Worm (Caenorhabditis elegans) whole organism, L4 larva: ENCODE measurements around the gene F36A4.2.

Experiments
- D1046.2 ChIP-seq: fragments of 200-800 bp; sonication (Bioruptor generic); IDR thresholded peaks from 2 replicates; pipeline ENCODE4 v1.3.6; 2022; ENCODE audit warnings: missing genetic modification characterization, missing compliant biosample characterization
- F26F4.8 ChIP-seq: fragments of 200-800 bp; sonication (Bioruptor generic); conservative IDR thresholded peaks from 2 replicates; pipeline ENCODE4 v1.3.6; 2022; ENCODE audit warnings: missing genetic modification characterization, missing compliant biosample characterization
- F37D6.2 ChIP-seq: sonication (generic microtip); optimal IDR thresholded peaks from 2 replicates; lab custom pipeline; 2016; ENCODE audit warnings: mild to moderate bottlenecking, missing genetic modification characterization, missing compliant biosample characterization
- F44E2.7 ChIP-seq: fragments of 200-800 bp; sonication (Bioruptor generic); IDR thresholded peaks from 2 replicates; pipeline ENCODE4 v2.1.2; 2022; ENCODE audit warnings: missing genetic modification characterization, missing compliant biosample characterization
- F49E8.2 ChIP-seq: sonication (generic microtip); optimal IDR thresholded peaks from 2 replicates; lab custom pipeline; 2016; ENCODE audit warnings: missing compliant biosample characterization, mild to moderate bottlenecking, missing genetic modification characterization, borderline replicate concordance
- Y5F2A.4 ChIP-seq: fragments of 200-800 bp; sonication (Bioruptor generic); optimal IDR thresholded peaks from 2 replicates; lab custom pipeline; 2018; ENCODE audit warnings: mild to moderate bottlenecking, missing genetic modification characterization, missing compliant biosample characterization
- aha-1 ChIP-seq: fragments of 150-350 bp; peaks from one replicate; lab custom pipeline; 2014; ENCODE audit warnings: missing biosample characterization, missing genetic modification characterization
- aly-2 ChIP-seq: sonication (generic microtip); optimal IDR thresholded peaks from 2 replicates; lab custom pipeline; 2018; ENCODE audit warnings: missing biosample characterization, missing genetic modification characterization
- attf-4 ChIP-seq: sonication (generic microtip); optimal IDR thresholded peaks from 3 replicates; lab custom pipeline; 2017; ENCODE audit warnings: missing biosample characterization, missing genetic modification characterization
- ceh-20 ChIP-seq: fragments of 200-800 bp; sonication (Bioruptor generic); IDR thresholded peaks from 2 replicates; pipeline ENCODE4 v1.3.6; 2022; ENCODE audit warnings: missing genetic modification reagents, missing genetic modification characterization, missing compliant biosample characterization
- ceh-44 ChIP-seq: fragments of 200-800 bp; sonication (Bioruptor generic); IDR thresholded peaks from 2 replicates; pipeline ENCODE4 v1.3.6; 2022; ENCODE audit warnings: missing genetic modification reagents, missing genetic modification characterization, missing compliant biosample characterization
- ceh-62 ChIP-seq: sonication (generic microtip); optimal IDR thresholded peaks from 2 replicates; lab custom pipeline; 2017; ENCODE audit warnings: missing biosample characterization, missing genetic modification characterization
- ceh-82 ChIP-seq: sonication (generic microtip); optimal IDR thresholded peaks from 2 replicates; lab custom pipeline; 2017; ENCODE audit warnings: missing biosample characterization, missing genetic modification characterization
- ces-1 ChIP-seq: fragments of 150-350 bp; sonication (generic microtip); optimal IDR thresholded peaks from 4 replicates; lab custom pipeline; 2014; ENCODE audit warnings: missing biosample characterization, missing genetic modification reagents, missing genetic modification characterization
- ctbp-1 ChIP-seq: fragments of 200-800 bp; sonication (Bioruptor generic); IDR thresholded peaks from 2 replicates; pipeline ENCODE4 v1.3.6; 2022; ENCODE audit warnings: missing genetic modification reagents, missing genetic modification characterization, missing compliant biosample characterization
- daf-16 ChIP-seq, 3 experiments: sonication (generic microtip); optimal IDR thresholded peaks; 2 replicates each; lab custom pipeline; 2016 to 2017; ENCODE audit warnings: missing genetic modification characterization in 3 of 3, missing genetic modification reagents in 3 of 3, mild to moderate bottlenecking in 2 of 3, missing compliant biosample characterization in 2 of 3, missing biosample characterization in 1 of 3, moderate library complexity in 1 of 3
- dmd-6 ChIP-seq: fragments of 200-800 bp; sonication (Bioruptor generic); IDR thresholded peaks from 2 replicates; pipeline ENCODE4 v1.3.6; 2022; ENCODE audit warnings: missing genetic modification reagents, missing genetic modification characterization, missing compliant biosample characterization
- dve-1 ChIP-seq: sonication (generic microtip); optimal IDR thresholded peaks from 2 replicates; lab custom pipeline; 2017; ENCODE audit warnings: antibody characterized with exemption, mild to moderate bottlenecking, missing genetic modification characterization, missing compliant biosample characterization; ENCODE audit not compliant: insufficient read depth
- egl-43 ChIP-seq: fragments of 200-800 bp; sonication (Bioruptor generic); IDR thresholded peaks from 2 replicates; pipeline ENCODE4 v1.3.6; 2022; ENCODE audit warnings: missing genetic modification reagents, missing genetic modification characterization, missing compliant biosample characterization
- fos-1 ChIP-seq: fragments of 150-350 bp; optimal IDR thresholded peaks from 2 replicates; lab custom pipeline; 2014; ENCODE audit warnings: missing biosample characterization, missing genetic modification characterization
- gei-8 ChIP-seq: fragments of 200-800 bp; sonication (Bioruptor generic); optimal IDR thresholded peaks from 2 replicates; lab custom pipeline; 2018; ENCODE audit warnings: mild to moderate bottlenecking, missing genetic modification characterization, missing compliant biosample characterization
- hif-1 ChIP-seq, 2 experiments: sonication (generic microtip); optimal IDR thresholded peaks; 2 replicates each; lab custom pipeline; 2016 to 2017; ENCODE audit warnings: missing compliant biosample characterization in 2 of 2, missing genetic modification characterization in 2 of 2, missing genetic modification reagents in 2 of 2, missing genotype in 2 of 2, mild to moderate bottlenecking in 1 of 2
- hmg-1.1 ChIP-seq: fragments of 200-800 bp; sonication (Bioruptor generic); IDR thresholded peaks from 2 replicates; pipeline ENCODE4 v1.3.6; 2022; ENCODE audit warnings: missing genetic modification reagents, missing genetic modification characterization, missing compliant biosample characterization
- lin-1 ChIP-seq: fragments of 200-800 bp; sonication (Bioruptor generic); IDR thresholded peaks from 2 replicates; pipeline ENCODE4 v1.3.6; 2022; ENCODE audit warnings: missing genetic modification reagents, missing genetic modification characterization, missing compliant biosample characterization
- lin-13 ChIP-seq: fragments of 150-350 bp; optimal IDR thresholded peaks from 2 replicates; lab custom pipeline; 2014; ENCODE audit warnings: missing biosample characterization, missing genetic modification reagents, missing genetic modification characterization
- lsy-2 ChIP-seq, 2 experiments: fragments of 150-350 bp in 1 of 2; sonication (generic microtip) in 1 of 2; optimal IDR thresholded peaks; 2 replicates each; lab custom pipeline; 2014 to 2017; ENCODE audit warnings: missing biosample characterization in 2 of 2, missing genetic modification characterization in 2 of 2
- mdl-1 ChIP-seq, 2 experiments: fragments of 150-350 bp in 1 of 2; sonication (generic microtip) in 1 of 2; optimal IDR thresholded peaks; 2 replicates each; lab custom pipeline; 2014 to 2017; ENCODE audit warnings: missing biosample characterization in 2 of 2, missing genetic modification characterization in 2 of 2
- nhr-102 ChIP-seq: sonication (generic microtip); optimal IDR thresholded peaks from 2 replicates; lab custom pipeline; 2016; ENCODE audit warnings: mild to moderate bottlenecking, missing genetic modification characterization, moderate library complexity, missing compliant biosample characterization
- nhr-41 ChIP-seq: fragments of 200-800 bp; sonication (Bioruptor generic); IDR thresholded peaks from 2 replicates; pipeline ENCODE4 v1.3.6; 2022; ENCODE audit warnings: missing genetic modification reagents, missing genetic modification characterization, missing compliant biosample characterization
- nhr-42 ChIP-seq: fragments of 200-800 bp; sonication (Bioruptor generic); IDR thresholded peaks from 2 replicates; pipeline ENCODE4 v1.3.6; 2022; ENCODE audit warnings: missing genetic modification characterization, missing compliant biosample characterization
- nhr-48 ChIP-seq: sonication (generic microtip); optimal IDR thresholded peaks from 2 replicates; lab custom pipeline; 2016; ENCODE audit warnings: mild to moderate bottlenecking, missing genetic modification characterization, missing compliant biosample characterization
- nhr-77 ChIP-seq: fragments of 150-350 bp; optimal IDR thresholded peaks from 2 replicates; lab custom pipeline; 2014; ENCODE audit warnings: missing biosample characterization, missing genetic modification characterization
- rbr-2 ChIP-seq: sonication (generic microtip); optimal IDR thresholded peaks from 2 replicates; lab custom pipeline; 2016; ENCODE audit warnings: missing genotype, missing genetic modification characterization, missing compliant biosample characterization
- saeg-2 ChIP-seq: fragments of 200-800 bp; sonication (Bioruptor generic); IDR thresholded peaks from 2 replicates; pipeline ENCODE4 v1.3.6; 2022; ENCODE audit warnings: missing genetic modification reagents, missing genetic modification characterization, missing compliant biosample characterization
- sdz-12 ChIP-seq: fragments of 200-800 bp; sonication (Bioruptor generic); optimal IDR thresholded peaks from 2 replicates; lab custom pipeline; 2018; ENCODE audit warnings: mild to moderate bottlenecking, missing genetic modification characterization, missing compliant biosample characterization
- set-16 ChIP-seq: fragments of 200-800 bp; sonication (Bioruptor generic); IDR thresholded peaks from 2 replicates; pipeline ENCODE4 v1.3.6; 2022; ENCODE audit warnings: missing genetic modification reagents, missing genetic modification characterization, missing compliant biosample characterization
- skn-1 ChIP-seq: fragments of 150-350 bp; optimal IDR thresholded peaks from 2 replicates; lab custom pipeline; 2014; ENCODE audit warnings: missing biosample characterization, missing genetic modification characterization
- spr-3 ChIP-seq: fragments of 200-800 bp; sonication (Bioruptor generic); optimal IDR thresholded peaks from 2 replicates; lab custom pipeline; 2018; ENCODE audit warnings: mild to moderate bottlenecking, missing genetic modification characterization, missing compliant biosample characterization
- tag-97 ChIP-seq: fragments of 200-800 bp; sonication (Bioruptor generic); IDR thresholded peaks from 2 replicates; pipeline ENCODE4 v1.3.6; 2022; ENCODE audit warnings: missing genetic modification characterization, missing compliant biosample characterization
- tra-1 ChIP-seq: fragments of 200-800 bp; sonication (Bioruptor generic); IDR thresholded peaks from 2 replicates; pipeline ENCODE4 v1.3.6; 2022; ENCODE audit warnings: missing genetic modification reagents, missing genetic modification characterization, missing compliant biosample characterization
- unc-62 ChIP-seq, 3 experiments: fragments of 150-350 bp in 1 of 3; sonication (generic microtip); optimal IDR thresholded peaks in 2 of 3; peaks in 1 of 3; 1 replicate in 1 of 3; 2 replicates in 2 of 3; lab custom pipeline; 2014 to 2017; ENCODE audit warnings: missing biosample characterization in 3 of 3, missing genetic modification characterization in 3 of 3, missing genetic modification reagents in 3 of 3, missing genotype in 1 of 3
- zfp-2 ChIP-seq: sonication (generic microtip); optimal IDR thresholded peaks from 2 replicates; lab custom pipeline; 2016; ENCODE audit warnings: mild to moderate bottlenecking, missing genetic modification characterization, missing compliant biosample characterization
- zfp-3 ChIP-seq: fragments of 200-800 bp; sonication (Bioruptor generic); conservative IDR thresholded peaks from 2 replicates; pipeline ENCODE4 v1.3.6; 2022; ENCODE audit warnings: missing genetic modification reagents, missing genetic modification characterization, missing compliant biosample characterization

The F36A4.2 gene

DNA sequence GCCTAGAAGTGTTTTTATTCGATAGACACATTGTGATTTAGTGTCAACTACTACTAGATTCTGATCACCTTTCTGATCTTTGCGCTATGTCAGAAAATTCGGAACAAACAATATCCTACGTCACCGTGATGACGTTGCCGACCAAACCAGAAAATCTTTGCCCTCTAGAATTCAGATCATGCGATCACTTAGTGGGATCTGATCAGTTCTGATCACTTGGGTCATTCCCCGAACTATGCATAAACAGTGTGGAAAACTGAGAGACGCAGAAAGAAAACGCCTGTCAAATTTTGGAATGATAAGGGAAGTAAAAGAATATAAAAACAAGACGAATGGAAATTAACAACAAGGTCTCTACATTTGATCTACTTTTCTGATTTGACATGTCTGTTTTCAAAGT lies 23.5 kb downstream of the F36A4.2 start, which contains the start of gene F15E6.3 (continued):
- TF ChIP-seq aha-1 (tag; lab: Kevin White, UChicago) (peak; percentile 24), tag-97 (GFP tag; lab: Robert Waterston, UW) (no peak), F26F4.8 (GFP tag; lab: Robert Waterston, UW) (no peak), spr-3 (no peak), ceh-62 (tag; lab: Kevin White, UChicago) (no peak), gei-8 (GFP tag; lab: Kevin White, UChicago) (no peak), dve-1 (peak; percentile 52), set-16 (GFP tag; lab: Robert Waterston, UW) (no peak), F44E2.7 (GFP tag; lab: Robert Waterston, UW) (no peak), lin-1 (GFP tag; lab: Robert Waterston, UW) (no peak), ctbp-1 (GFP tag; lab: Robert Waterston, UW) (no peak), sdz-12 (GFP tag; lab: Kevin White, UChicago) (no peak), skn-1 (tag; lab: Kevin White, UChicago) (no peak), rbr-2 (tag; lab: Kevin White, UChicago) (no peak), D1046.2 (GFP tag; lab: Robert Waterston, UW) (no peak), lsy-2 (tag; optimal IDR thresholded peaks at IDR 0.05; lab: Kevin White, UChicago) (peak in 1 of 2 experiments; percentile 22), nhr-41 (GFP tag; lab: Robert Waterston, UW) (no peak), ces-1 (GFP tag; lab: Kevin White, UChicago) (no peak), aly-2 (no peak), unc-62 (GFP tag; optimal IDR thresholded peaks at IDR 0.05 in 1 of 2; lab: Kevin White, UChicago) (peak in 1 of 2 experiments; percentile 99), unc-62 (tag; optimal IDR thresholded peaks at IDR 0.05; lab: Kevin White, UChicago) (no peak), nhr-102 (tag; lab: Kevin White, UChicago) (peak; percentile 65), tra-1 (GFP tag; lab: Robert Waterston, UW) (no peak), daf-16 (GFP tag; optimal IDR thresholded peaks at IDR 0.05; lab: Kevin White, UChicago) (no peak), daf-16 (tag; optimal IDR thresholded peaks at IDR 0.05; lab: Kevin White, UChicago) (no peak), hmg-1.1 (GFP tag; lab: Robert Waterston, UW) (no peak), ceh-20 (GFP tag; lab: Robert Waterston, UW) (no peak), fos-1 (tag; lab: Kevin White, UChicago) (no peak), mdl-1 (tag; optimal IDR thresholded peaks at IDR 0.05; lab: Kevin White, UChicago) (peak; percentile 32 to 62), egl-43 (no peak), nhr-77 (no peak), zfp-3 (GFP tag; lab: Robert Waterston, UW) (no peak), ceh-82 (tag; lab: Kevin White, UChicago) (no peak), attf-4 (no peak), dmd-6 (peak; percentile 74), saeg-2 (GFP tag; lab: Robert Waterston, UW) (no peak), F37D6.2 (tag; lab: Kevin White, UChicago) (no peak), nhr-42 (GFP tag; lab: Robert Waterston, UW) (no peak), nhr-48 (tag; lab: Kevin White, UChicago) (peak; percentile 79)

DNA sequence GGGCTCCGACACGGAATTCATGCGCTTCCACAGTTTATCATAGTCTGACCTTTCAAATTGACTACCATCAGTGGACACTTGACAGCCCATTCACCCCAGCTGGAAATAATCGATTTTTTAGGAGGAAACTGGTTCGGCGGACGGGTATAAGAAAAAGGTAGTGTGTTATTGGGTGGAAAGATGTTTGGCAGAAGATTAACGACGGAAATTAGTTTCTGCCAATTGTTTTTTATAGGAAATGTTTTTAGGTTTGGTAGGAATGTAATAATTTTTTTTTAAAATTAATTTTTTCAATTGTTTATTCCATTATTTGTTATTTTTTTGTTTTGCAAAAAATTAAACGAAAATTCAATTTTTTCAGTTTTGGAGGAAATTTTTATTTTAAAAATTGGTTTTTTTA lies 28.0 kb downstream of the F36A4.2 start, which contains the start of gene F15E6.9:
Gene F15E6.9 (minus strand): TSS at position 101 of the 400 bp plus-strand sequence.
- TF ChIP-seq hif-1 (tag; optimal IDR thresholded peaks at IDR 0.05; lab: Kevin White, UChicago) = no peak
- TF ChIP-seq lin-13 (GFP tag; lab: Kevin White, UChicago) = no peak
- TF ChIP-seq nhr-102 (tag; lab: Kevin White, UChicago) = no peak
- TF ChIP-seq set-16 (GFP tag; lab: Robert Waterston, UW) = no peak
- TF ChIP-seq zfp-2 (tag; lab: Kevin White, UChicago) = no peak
- no peak for TF ChIP-seq ceh-44 (GFP tag; lab: Robert Waterston, UW)
- TF ChIP-seq Y5F2A.4 (GFP tag; lab: Kevin White, UChicago) = no peak
- no peak for TF ChIP-seq F49E8.2
